Fruit fly (Drosophila melanogaster): ENCODE results near the gene cdm.

Gene cdm

DNA sequence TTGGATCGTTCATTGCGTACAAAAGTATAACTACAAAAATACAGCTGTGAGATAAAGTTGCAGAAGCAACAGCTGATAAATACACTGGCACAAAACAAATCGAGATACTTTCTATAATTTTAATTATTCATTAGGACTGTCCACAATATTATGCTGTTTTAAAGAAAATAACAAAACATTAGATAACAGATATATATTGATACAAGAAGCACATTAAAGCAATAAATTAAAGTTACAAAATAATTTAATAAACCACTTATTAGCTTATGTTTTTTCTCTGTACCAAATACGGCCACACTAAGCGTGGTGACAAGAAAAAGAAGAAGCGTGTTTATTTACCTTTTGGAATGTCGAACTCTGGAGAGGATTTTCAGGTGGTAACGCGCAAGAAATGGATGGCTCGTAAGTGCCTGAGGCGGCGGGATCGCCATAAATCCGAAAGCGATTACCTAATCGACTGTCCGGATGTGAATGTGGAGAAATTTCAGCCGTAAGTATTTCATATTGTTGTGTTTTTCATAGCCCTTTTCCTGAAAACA is 37.0 kb upstream of the cdm start, which contains the start of the genes CG7988 and CG7183 (continued):
- TF ChIP-seq nerfin-1 (tag; optimal IDR thresholded peaks at IDR 0.05) (peak; percentile 97), sim (GFP tag; IDR thresholded peaks at IDR 0.05) (peak; percentile 97), CG7357 (GFP tag; IDR thresholded peaks at IDR 0.05) (peak; percentile 95), CG12391 (tag; optimal IDR thresholded peaks at IDR 0.05) (peak; percentile 100), bowl (GFP tag; IDR thresholded peaks at IDR 0.05) (peak; percentile 91), chinmo (GFP tag; IDR thresholded peaks at IDR 0.05; ENCODE audit: partially characterized antibody) (no peak), CG43689 (GFP tag; IDR thresholded peaks at IDR 0.05) (peak; percentile 91), CG5953 (GFP tag; IDR thresholded peaks at IDR 0.05) (peak; percentile 93), chm (GFP tag; IDR thresholded peaks at IDR 0.05) (peak; percentile 97), Antp (GFP tag; optimal IDR thresholded peaks at IDR 0.05) (peak; percentile 88), CG18599 (GFP tag; optimal IDR thresholded peaks at IDR 0.05) (peak; percentile 96), CG6813 (GFP tag; optimal IDR thresholded peaks at IDR 0.05) (peak; percentile 84), CG1602 (GFP tag; optimal IDR thresholded peaks at IDR 0.05) (peak; percentile 99), Ets65A (GFP tag) (peak; percentile 97), trh (GFP tag; optimal IDR thresholded peaks at IDR 0.05) (peak; percentile 95), CG17912 (GFP tag; optimal IDR thresholded peaks at IDR 0.05) (peak; percentile 83), CG11247 (GFP tag; IDR thresholded peaks at IDR 0.05) (peak; percentile 98), zfh2 (GFP tag; optimal IDR thresholded peaks at IDR 0.05) (peak; percentile 91), mld (GFP tag; IDR thresholded peaks at IDR 0.05; ENCODE audit: partially characterized antibody) (no peak), disco-r (GFP tag; optimal IDR thresholded peaks at IDR 0.05) (peak; percentile 95), Ravus (GFP tag; IDR thresholded peaks at IDR 0.05) (peak; percentile 96), Spps (tag; optimal IDR thresholded peaks at IDR 0.05) (peak; percentile 98), CG9215 (GFP tag; IDR thresholded peaks at IDR 0.05) (peak; percentile 97), dati (GFP tag; IDR thresholded peaks at IDR 0.05) (peak; percentile 93), CG8359 (GFP tag; optimal IDR thresholded peaks at IDR 0.05; ENCODE audit: borderline replicate concordance) (peak; percentile 80), sug (tag; optimal IDR thresholded peaks at IDR 0.05) (peak; percentile 96), kah (GFP tag; optimal IDR thresholded peaks at IDR 0.05) (peak; percentile 88), Camta (GFP tag; optimal IDR thresholded peaks at IDR 0.05) (peak; percentile 96), CG7839 (tag; optimal IDR thresholded peaks at IDR 0.05) (peak; percentile 99), Adf1 (GFP tag; IDR thresholded peaks at IDR 0.05) (peak; percentile 86), ac (GFP tag; optimal IDR thresholded peaks at IDR 0.05) (peak; percentile 79), CG10543 (GFP tag; optimal IDR thresholded peaks at IDR 0.05) (peak; percentile 88), ranshi (GFP tag; IDR thresholded peaks at IDR 0.05) (peak; percentile 99), CG8089 (GFP tag; optimal IDR thresholded peaks at IDR 0.05) (peak; percentile 94), Usf (GFP tag; optimal IDR thresholded peaks at IDR 0.05) (peak; percentile 94), CG9876 (GFP tag; optimal IDR thresholded peaks at IDR 0.05) (peak; percentile 89), CG6765 (GFP tag; optimal IDR thresholded peaks at IDR 0.05) (peak; percentile 87), Rx (GFP tag; IDR thresholded peaks at IDR 0.05) (peak; percentile 93), abd-A (tag; optimal IDR thresholded peaks at IDR 0.05) (no peak), Ets97D (GFP tag; optimal IDR thresholded peaks at IDR 0.05) (peak; percentile 83), zfh1 (GFP tag; IDR thresholded peaks at IDR 0.05) (peak; percentile 99), CG11456 (GFP tag; IDR thresholded peaks at IDR 0.05) (peak; percentile 97), Mrtf (GFP tag; IDR thresholded peaks at IDR 0.05) (peak; percentile 97), slou (GFP tag; optimal IDR thresholded peaks at IDR 0.05) (peak; percentile 92), bbx (GFP tag; IDR thresholded peaks at IDR 0.05; ENCODE audit: partially characterized antibody) (no peak), fu2 (GFP tag; optimal IDR thresholded peaks at IDR 0.05) (peak; percentile 92), Blimp-1 (GFP tag; optimal IDR thresholded peaks at IDR 0.05) (peak; percentile 97), CG8478 (optimal IDR thresholded peaks at IDR 0.05) (no peak), CG17829 (tag; optimal IDR thresholded peaks at IDR 0.05) (peak; percentile 99), aop (GFP tag; IDR thresholded peaks at IDR 0.05) (peak; percentile 87), CG12942 (GFP tag; optimal IDR thresholded peaks at IDR 0.05) (peak; percentile 97)
